Worm (Caenorhabditis elegans): ENCODE results near the gene srh-16.

ce11 chrV:12316076-12316475 lies 24.4 kb downstream of the srh-16 start:
- no peak for TF ChIP-seq lsy-2 (tag; optimal IDR thresholded peaks at IDR 0.05)
- no peak for TF ChIP-seq aha-1 (tag; optimal IDR thresholded peaks at IDR 0.05)
- no peak for TF ChIP-seq mef-2 (tag; optimal IDR thresholded peaks at IDR 0.05)
- no peak for TF ChIP-seq ama-1 (optimal IDR thresholded peaks at IDR 0.05)
- TF ChIP-seq ceh-8 (GFP tag; optimal IDR thresholded peaks at IDR 0.05) = no peak
- TF ChIP-seq tbx-2 (tag; optimal IDR thresholded peaks at IDR 0.05) = no peak
- no peak for TF ChIP-seq lin-13 (GFP tag; optimal IDR thresholded peaks at IDR 0.05)
- no peak for TF ChIP-seq sptf-1 (tag; optimal IDR thresholded peaks at IDR 0.05)
- TF ChIP-seq egl-27 (tag; optimal IDR thresholded peaks at IDR 0.05) = no peak

Data from whole organism, L1 larva.